Fruit fly (Drosophila melanogaster) Kc167 (cell line): ENCODE measurements around the gene Dis3.

ENCODE experiments used
- Myc ChIP-seq: fragments of >200 bp; optimal IDR thresholded peaks from 2 replicates; lab custom pipeline; 2017; ENCODE audit warnings: missing external identifiers
- Sin3A ChIP-seq: fragments of >200 bp; optimal IDR thresholded peaks from 2 replicates; lab custom pipeline; 2018; ENCODE audit warnings: missing external identifiers
- h ChIP-seq: fragments of >200 bp; optimal IDR thresholded peaks from 3 replicates; lab custom pipeline; 2018; ENCODE audit warnings: missing external identifiers
- insv ChIP-seq: fragments of >200 bp; optimal IDR thresholded peaks from 3 replicates; lab custom pipeline; 2018; ENCODE audit warnings: missing external identifiers
- psq ChIP-seq: fragments of >200 bp; optimal IDR thresholded peaks from 2 replicates; lab custom pipeline; 2017; ENCODE audit warnings: missing external identifiers
- ttk ChIP-seq: sonication (Bioruptor generic); optimal IDR thresholded peaks from 2 replicates; lab custom pipeline; 2017; ENCODE audit warnings: missing external identifiers

DNA sequence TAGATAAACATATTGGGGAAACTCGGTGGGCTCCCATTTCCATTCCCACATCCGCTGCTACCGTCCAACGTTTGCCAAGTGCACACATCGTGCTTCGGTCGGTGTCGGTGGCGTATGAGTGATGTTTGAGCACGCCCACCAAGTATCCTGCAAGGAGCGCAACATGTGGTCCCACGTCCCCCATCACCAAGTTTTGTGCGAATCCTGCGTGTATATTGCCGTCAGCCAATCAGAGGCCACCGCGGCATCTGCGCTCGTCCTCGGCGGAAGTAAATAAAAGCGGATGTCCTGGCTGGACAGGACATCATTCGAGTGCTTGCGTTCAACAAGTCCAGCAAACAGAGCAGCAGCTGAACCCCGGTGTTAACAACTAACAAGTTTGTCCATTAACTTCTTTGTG is 8.0 kb downstream of the Dis3 start, which contains the start of gene Ms:
- TF ChIP-seq insv (lab: Kevin White, UChicago) (no peak), psq (lab: Kevin White, UChicago) (no peak), h (lab: Kevin White, UChicago) (no peak), Myc (lab: Kevin White, UChicago) (no peak), ttk (no peak), Sin3A (lab: Kevin White, UChicago) (no peak)
